Fruit fly (Drosophila melanogaster) whole organism, embryonic: Measurements from ENCODE around the gene CG15282.
A peak's percentile ranks its signal among the peaks of the same experiment; 100 is the strongest.

Source experiments
- Abd-B ChIP-seq: fragments of 200-800 bp; sonication (Bioruptor generic); optimal IDR thresholded peaks from 2 replicates; lab custom pipeline; 2018; ENCODE audit warnings: missing biosample characterization, mild to moderate bottlenecking, missing genetic modification characterization, moderate library complexity
- Ada2b ChIP-seq: fragments of 200-800 bp; sonication (Bioruptor generic); IDR thresholded peaks from 2 replicates; pipeline ENCODE4 v1.3.6; 2022; ENCODE audit warnings: missing biosample characterization, missing genetic modification characterization
- B-H2 ChIP-seq: fragments of 200-800 bp; sonication (Bioruptor generic); optimal IDR thresholded peaks from 2 replicates; lab custom pipeline; 2018; ENCODE audit warnings: missing biosample characterization, mild to moderate bottlenecking, missing genetic modification characterization
- Bteb2 ChIP-seq: fragments of 200-800 bp; sonication (Bioruptor generic); optimal IDR thresholded peaks from 2 replicates; lab custom pipeline; 2016; ENCODE audit warnings: missing biosample characterization, missing genetic modification characterization
- CG10267 ChIP-seq: fragments of 200-800 bp; sonication (Bioruptor generic); optimal IDR thresholded peaks from 2 replicates; lab custom pipeline; 2018; ENCODE audit warnings: missing biosample characterization, mild to moderate bottlenecking, missing genetic modification characterization, moderate library complexity
- CG11085 ChIP-seq: fragments of 200-800 bp; sonication (Bioruptor generic); IDR thresholded peaks from 2 replicates; pipeline ENCODE4 v1.3.6; 2022; ENCODE audit warnings: missing biosample characterization, missing genetic modification characterization
- CG11247 ChIP-seq: fragments of 200-800 bp; sonication (Bioruptor generic); IDR thresholded peaks from 2 replicates; pipeline ENCODE4 v1.3.6; 2022; ENCODE audit warnings: missing biosample characterization, missing genetic modification characterization
- CG12071 ChIP-seq: fragments of 200-800 bp; sonication (Bioruptor generic); optimal IDR thresholded peaks from 3 replicates; lab custom pipeline; 2018; ENCODE audit warnings: missing biosample characterization, mild to moderate bottlenecking, missing genetic modification characterization
- CG12769 ChIP-seq: fragments of 200-800 bp; sonication (Bioruptor generic); optimal IDR thresholded peaks from 2 replicates; lab custom pipeline; 2019; ENCODE audit warnings: missing biosample characterization, mild to moderate bottlenecking, missing genetic modification characterization, moderate library complexity
- CG14965 ChIP-seq: fragments of 200-800 bp; sonication (Bioruptor generic); optimal IDR thresholded peaks from 2 replicates; lab custom pipeline; 2016; ENCODE audit warnings: missing biosample characterization, missing genetic modification characterization, borderline replicate concordance
- CG18262 ChIP-seq: fragments of 200-800 bp; optimal IDR thresholded peaks from 3 replicates; lab custom pipeline; 2019; ENCODE audit warnings: missing biosample characterization, mild to moderate bottlenecking, missing genetic modification characterization, moderate library complexity
- CG18619 ChIP-seq: fragments of 200-800 bp; sonication (Bioruptor generic); optimal IDR thresholded peaks from 3 replicates; lab custom pipeline; 2017; ENCODE audit warnings: missing biosample characterization, mild to moderate bottlenecking, missing genetic modification characterization
- CG2129 ChIP-seq: fragments of 200-800 bp; sonication (Bioruptor generic); IDR thresholded peaks from 2 replicates; pipeline ENCODE4 v1.3.6; 2022; ENCODE audit warnings: missing biosample characterization, missing genetic modification characterization; ENCODE audit not compliant: partially characterized antibody
- CG30020 ChIP-seq: fragments of 200-800 bp; optimal IDR thresholded peaks from 2 replicates; lab custom pipeline; 2019; ENCODE audit warnings: missing biosample characterization, mild to moderate bottlenecking, missing genetic modification characterization, moderate library complexity
- CG34224 ChIP-seq: fragments of 200-800 bp; sonication (Bioruptor generic); IDR thresholded peaks from 3 replicates; pipeline ENCODE4 v1.3.6; 2022; ENCODE audit warnings: missing biosample characterization, missing genetic modification characterization; ENCODE audit not compliant: partially characterized antibody
- CG8478 ChIP-seq: fragments of >200 bp; optimal IDR thresholded peaks from 2 replicates; lab custom pipeline; 2018
- CG9817 ChIP-seq: fragments of 200-800 bp; sonication (Bioruptor generic); optimal IDR thresholded peaks from 2 replicates; lab custom pipeline; 2018; ENCODE audit warnings: missing biosample characterization, mild to moderate bottlenecking, missing genetic modification characterization, moderate library complexity
- Dad ChIP-seq: fragments of 200-800 bp; sonication (Bioruptor generic); optimal IDR thresholded peaks from 3 replicates; lab custom pipeline; 2016; ENCODE audit warnings: missing biosample characterization, missing genetic modification characterization
- Deaf1 ChIP-seq: fragments of 200-800 bp; optimal IDR thresholded peaks from 3 replicates; lab custom pipeline; 2019; ENCODE audit warnings: missing biosample characterization, mild to moderate bottlenecking, missing genetic modification characterization, moderate library complexity
- Dll ChIP-seq: fragments of 200-800 bp; sonication (Bioruptor generic); IDR thresholded peaks from 4 replicates; pipeline ENCODE4 v1.3.6; 2022; ENCODE audit warnings: missing biosample characterization, missing genetic modification characterization; ENCODE audit not compliant: partially characterized antibody
- Dp ChIP-seq: fragments of 200-800 bp; sonication (Bioruptor generic); optimal IDR thresholded peaks from 2 replicates; lab custom pipeline; 2018; ENCODE audit warnings: missing biosample characterization, mild to moderate bottlenecking, missing genetic modification characterization, moderate library complexity
- Elba2 ChIP-seq: fragments of 200-800 bp; sonication (Bioruptor generic); optimal IDR thresholded peaks from 3 replicates; lab custom pipeline; 2016; ENCODE audit warnings: missing biosample characterization, missing genetic modification characterization
- Fer3 ChIP-seq: fragments of 200-800 bp; sonication (Bioruptor generic); optimal IDR thresholded peaks from 2 replicates; lab custom pipeline; 2018; ENCODE audit warnings: missing biosample characterization, mild to moderate bottlenecking, missing genetic modification characterization, moderate library complexity
- HHEX ChIP-seq: fragments of 200-800 bp; sonication (Bioruptor generic); optimal IDR thresholded peaks from 3 replicates; lab custom pipeline; 2017; ENCODE audit warnings: missing biosample characterization, mild to moderate bottlenecking, missing genetic modification characterization, missing genetic modification reagents
- HLH3B ChIP-seq: fragments of 200-800 bp; sonication (Bioruptor generic); IDR thresholded peaks from 2 replicates; pipeline ENCODE4 v1.3.6; 2022; ENCODE audit warnings: missing biosample characterization, missing genetic modification characterization
- Max ChIP-seq: fragments of 200-800 bp; sonication (Bioruptor generic); optimal IDR thresholded peaks from 2 replicates; lab custom pipeline; 2016; ENCODE audit warnings: missing biosample characterization, mild to moderate bottlenecking, missing genetic modification characterization
- Sry-β ChIP-seq: fragments of 200-800 bp; sonication (Bioruptor generic); optimal IDR thresholded peaks from 2 replicates; lab custom pipeline; 2018; ENCODE audit warnings: missing biosample characterization, mild to moderate bottlenecking, missing genetic modification characterization, moderate library complexity
- Taf1 ChIP-seq: fragments of 200-800 bp; sonication (Bioruptor generic); IDR thresholded peaks from 2 replicates; pipeline ENCODE4 v1.3.6; 2022; ENCODE audit warnings: missing biosample characterization, missing genetic modification characterization
- Trl ChIP-seq, 3 experiments: fragments of >200 bp in 2 of 3; fragments of 200-800 bp in 1 of 3; sonication (Bioruptor generic) in 1 of 3; optimal IDR thresholded peaks; 2 replicates in 1 of 3; 3 replicates in 2 of 3; lab custom pipeline; 2016 to 2017; ENCODE audit warnings: missing biosample characterization in 1 of 3, missing genetic modification characterization in 1 of 3
- Xrp1 ChIP-seq: fragments of 200-800 bp; sonication (Bioruptor generic); IDR thresholded peaks from 2 replicates; pipeline ENCODE4 v1.3.6; 2022; ENCODE audit warnings: missing biosample characterization, missing genetic modification characterization
- ara ChIP-seq: fragments of 200-800 bp; sonication (Bioruptor generic); IDR thresholded peaks from 2 replicates; pipeline ENCODE4 v1.3.6; 2022; ENCODE audit warnings: missing biosample characterization, missing genetic modification characterization
- ase ChIP-seq: fragments of 200-800 bp; sonication (Bioruptor generic); IDR thresholded peaks from 3 replicates; pipeline ENCODE4 v1.3.6; 2022; ENCODE audit warnings: missing biosample characterization, missing genetic modification characterization
- bigmax ChIP-seq: fragments of 200-800 bp; sonication (Bioruptor generic); optimal IDR thresholded peaks from 2 replicates; lab custom pipeline; 2018; ENCODE audit warnings: missing biosample characterization, mild to moderate bottlenecking, missing genetic modification characterization
- dm ChIP-seq: fragments of 200-800 bp; sonication (Bioruptor generic); optimal IDR thresholded peaks from 3 replicates; lab custom pipeline; 2016; ENCODE audit warnings: missing biosample characterization, missing genetic modification characterization
- exex ChIP-seq: fragments of 200-800 bp; sonication (Bioruptor generic); optimal IDR thresholded peaks from 4 replicates; lab custom pipeline; 2018; ENCODE audit warnings: missing biosample characterization, mild to moderate bottlenecking, missing genetic modification characterization, moderate library complexity
- grau ChIP-seq: fragments of 200-800 bp; optimal IDR thresholded peaks from 3 replicates; lab custom pipeline; 2019; ENCODE audit warnings: missing biosample characterization, mild to moderate bottlenecking, missing genetic modification characterization, moderate library complexity
- hb ChIP-seq: fragments of 200-800 bp; sonication (Bioruptor generic); IDR thresholded peaks from 3 replicates; pipeline ENCODE4 v1.3.6; 2022; ENCODE audit warnings: missing biosample characterization, missing genetic modification characterization; ENCODE audit not compliant: partially characterized antibody
- lab ChIP-seq: fragments of 200-800 bp; sonication (Bioruptor generic); optimal IDR thresholded peaks from 3 replicates; lab custom pipeline; 2017; ENCODE audit warnings: missing biosample characterization, missing genetic modification characterization, mild to moderate bottlenecking, moderate library complexity, missing genetic modification reagents
- lola ChIP-seq, 3 experiments: fragments of >200 bp in 2 of 3; fragments of 200-800 bp in 1 of 3; sonication (Bioruptor generic) in 1 of 3; optimal IDR thresholded peaks; 2 replicates each; lab custom pipeline; 2017 to 2019; ENCODE audit warnings: missing biosample characterization in 3 of 3, missing genetic modification characterization in 3 of 3, mild to moderate bottlenecking in 1 of 3, moderate library complexity in 1 of 3
- mirr ChIP-seq: fragments of 200-800 bp; sonication (Bioruptor generic); optimal IDR thresholded peaks from 3 replicates; lab custom pipeline; 2018; ENCODE audit warnings: missing biosample characterization, mild to moderate bottlenecking, missing genetic modification characterization
- pzg ChIP-seq: fragments of 200-800 bp; sonication (Bioruptor generic); optimal IDR thresholded peaks from 3 replicates; lab custom pipeline; 2018; ENCODE audit warnings: missing biosample characterization, mild to moderate bottlenecking, missing genetic modification characterization, moderate library complexity
- row ChIP-seq: fragments of 200-800 bp; sonication (Bioruptor generic); IDR thresholded peaks from 3 replicates; pipeline ENCODE4 v1.3.6; 2022; ENCODE audit warnings: missing biosample characterization, missing genetic modification characterization
- scrt ChIP-seq: fragments of 200-800 bp; sonication (Bioruptor generic); optimal IDR thresholded peaks from 2 replicates; lab custom pipeline; 2018; ENCODE audit warnings: missing biosample characterization, mild to moderate bottlenecking, missing genetic modification characterization, moderate library complexity
- slbo ChIP-seq: fragments of 200-800 bp; sonication (Bioruptor generic); IDR thresholded peaks from 2 replicates; pipeline ENCODE4 v1.3.6; 2022; ENCODE audit warnings: missing biosample characterization, missing genetic modification characterization
- ssp ChIP-seq: fragments of 200-800 bp; sonication (Bioruptor generic); IDR thresholded peaks from 2 replicates; pipeline ENCODE4 v1.3.6; 2022; ENCODE audit warnings: missing biosample characterization, missing genetic modification characterization
- tin ChIP-seq: fragments of 200-800 bp; sonication (Bioruptor generic); optimal IDR thresholded peaks from 3 replicates; lab custom pipeline; 2016; ENCODE audit warnings: missing biosample characterization, missing genetic modification characterization
- tna ChIP-seq: fragments of 200-800 bp; sonication (Bioruptor generic); IDR thresholded peaks from 2 replicates; pipeline ENCODE4 v1.3.6; 2022; ENCODE audit warnings: missing biosample characterization, missing genetic modification characterization; ENCODE audit not compliant: partially characterized antibody
- trem ChIP-seq: fragments of 200-800 bp; optimal IDR thresholded peaks from 3 replicates; lab custom pipeline; 2019; ENCODE audit warnings: missing biosample characterization, mild to moderate bottlenecking, missing genetic modification characterization, moderate library complexity
- trh ChIP-seq: fragments of 200-800 bp; sonication (Bioruptor generic); optimal IDR thresholded peaks from 2 replicates; lab custom pipeline; 2016; ENCODE audit warnings: missing biosample characterization, missing genetic modification characterization

CG15282 gene

dm6 chr2L:14706194-14706593 is 6.1 kb upstream of the CG15282 start (continued):
- TF ChIP-seq slbo (GFP tag; lab: Robert Waterston, UW): peak; percentile 73
- peak; percentile 68 for TF ChIP-seq trem (tag; lab: Kevin White, UChicago)
- peak; percentile 50 for TF ChIP-seq CG12071 (GFP tag; lab: Kevin White, UChicago)
- no peak for TF ChIP-seq Dll (GFP tag; lab: Robert Waterston, UW)
- no peak for TF ChIP-seq Sry-β (GFP tag; lab: Kevin White, UChicago)
- peak; percentile 56; the same call in 1 of the 2 replicates for TF ChIP-seq Xrp1
- TF ChIP-seq CG9817 (tag; lab: Kevin White, UChicago): peak; percentile 66
- TF ChIP-seq lab: peak; percentile 76
- TF ChIP-seq Taf1 (GFP tag; lab: Robert Waterston, UW): 0 out of 2 replicates have a peak, but pooled peaks have one; percentile 45
- TF ChIP-seq bigmax: no peak
- peak; percentile 67 for TF ChIP-seq CG14965 (GFP tag; lab: Kevin White, UChicago)
- TF ChIP-seq Abd-B (GFP tag; lab: Kevin White, UChicago): peak; percentile 42
- peak; percentile 66 for TF ChIP-seq ara
- TF ChIP-seq lola (GFP tag; optimal IDR thresholded peaks at IDR 0.05; lab: Kevin White, UChicago): peak in 1 of 3 experiments; percentile 8
- TF ChIP-seq CG12769 (tag; lab: Kevin White, UChicago): peak; percentile 22
- no peak for TF ChIP-seq CG30020
- TF ChIP-seq grau: peak; percentile 62
- peak; percentile 71 for TF ChIP-seq CG18262 (tag; lab: Kevin White, UChicago)
- TF ChIP-seq CG11247 (GFP tag; lab: Robert Waterston, UW): peak; percentile 88
- TF ChIP-seq CG2129: no peak
- TF ChIP-seq Bteb2 (GFP tag; lab: Kevin White, UChicago): peak; percentile 58
- TF ChIP-seq HHEX (GFP tag; lab: Kevin White, UChicago): peak; percentile 29
- no peak for TF ChIP-seq Trl (optimal IDR thresholded peaks at IDR 0.05; lab: Kevin White, UChicago)
- TF ChIP-seq Trl (GFP tag; optimal IDR thresholded peaks at IDR 0.05; lab: Kevin White, UChicago): peak; percentile 91
- TF ChIP-seq Elba2 (GFP tag; lab: Kevin White, UChicago): peak; percentile 56
- peak; percentile 64 for TF ChIP-seq ssp (GFP tag; lab: Robert Waterston, UW)
- peak; percentile 57 for TF ChIP-seq Dp (GFP tag; lab: Kevin White, UChicago)
- peak; percentile 79; the same call in 2 of the 3 replicates for TF ChIP-seq ase (GFP tag; lab: Robert Waterston, UW)
- TF ChIP-seq tin (GFP tag; lab: Kevin White, UChicago): peak; percentile 89
- TF ChIP-seq Max: peak; percentile 67
- no peak for TF ChIP-seq CG8478
- peak; percentile 8 for TF ChIP-seq pzg (GFP tag; lab: Kevin White, UChicago)
- peak; percentile 78 for TF ChIP-seq CG11085
- TF ChIP-seq exex (tag; lab: Kevin White, UChicago): no peak
- no peak for TF ChIP-seq row
- peak; percentile 51 for TF ChIP-seq CG18619
- no peak for TF ChIP-seq hb
- peak; percentile 26 for TF ChIP-seq dm
- no peak for TF ChIP-seq tna (GFP tag; lab: Robert Waterston, UW)
- peak; percentile 32 for TF ChIP-seq trh (GFP tag; lab: Kevin White, UChicago)
- peak; percentile 72 for TF ChIP-seq HLH3B (GFP tag; lab: Robert Waterston, UW)
- peak; percentile 36 for TF ChIP-seq scrt
- TF ChIP-seq CG34224 (GFP tag; lab: Robert Waterston, UW): no peak
- peak; percentile 83 for TF ChIP-seq Dad (GFP tag; lab: Kevin White, UChicago)
- peak; percentile 62 for TF ChIP-seq Fer3 (tag; lab: Kevin White, UChicago)
- peak; percentile 73 for TF ChIP-seq CG10267 (tag; lab: Kevin White, UChicago)
- TF ChIP-seq Ada2b (GFP tag; lab: Robert Waterston, UW): peak; percentile 51; the same call in 1 of the 2 replicates
- no peak for TF ChIP-seq Deaf1 (tag; lab: Kevin White, UChicago)
- peak; percentile 65 for TF ChIP-seq B-H2 (GFP tag; lab: Kevin White, UChicago)
- peak; percentile 67 for TF ChIP-seq mirr
